Fruit fly (Drosophila melanogaster) whole organism, embryonic: Measurements from ENCODE around the gene CG12116.
A peak's percentile ranks its signal among the peaks of the same experiment; 100 is the strongest.

Experiments
- Blimp-1 ChIP-seq: fragments of 200-800 bp; sonication (Bioruptor generic); optimal IDR thresholded peaks from 3 replicates; lab custom pipeline; 2018; ENCODE audit warnings: missing biosample characterization, missing genetic modification characterization, mild to moderate bottlenecking, moderate library complexity, missing genetic modification reagents
- C15 ChIP-seq: fragments of 200-800 bp; sonication (Bioruptor generic); IDR thresholded peaks from 3 replicates; pipeline ENCODE4 v1.3.6; 2022; ENCODE audit warnings: missing biosample characterization, missing genetic modification characterization
- CG10209 ChIP-seq: fragments of 200-800 bp; sonication (Bioruptor generic); optimal IDR thresholded peaks from 3 replicates; lab custom pipeline; 2017; ENCODE audit warnings: missing biosample characterization, mild to moderate bottlenecking, missing genetic modification characterization, missing genetic modification reagents
- CG11504 ChIP-seq: fragments of 200-800 bp; sonication (Bioruptor generic); optimal IDR thresholded peaks from 3 replicates; lab custom pipeline; 2019; ENCODE audit warnings: missing biosample characterization, mild to moderate bottlenecking, missing genetic modification characterization, moderate library complexity
- CG11696 ChIP-seq: fragments of 200-800 bp; sonication (Bioruptor generic); IDR thresholded peaks from 2 replicates; pipeline ENCODE4 v1.3.6; 2022; ENCODE audit warnings: missing biosample characterization, missing genetic modification characterization
- CG12236 ChIP-seq: fragments of 200-800 bp; sonication (Bioruptor generic); optimal IDR thresholded peaks from 2 replicates; lab custom pipeline; 2016; ENCODE audit warnings: missing biosample characterization, missing genetic modification characterization
- CG14710 ChIP-seq: fragments of 200-800 bp; sonication (Bioruptor generic); optimal IDR thresholded peaks from 3 replicates; lab custom pipeline; 2019; ENCODE audit warnings: missing biosample characterization, mild to moderate bottlenecking, missing genetic modification characterization, moderate library complexity
- CG18262 ChIP-seq: fragments of 200-800 bp; optimal IDR thresholded peaks from 3 replicates; lab custom pipeline; 2019; ENCODE audit warnings: missing biosample characterization, mild to moderate bottlenecking, missing genetic modification characterization, moderate library complexity
- CG1832 ChIP-seq: fragments of 200-800 bp; sonication (Bioruptor generic); optimal IDR thresholded peaks from 2 replicates; lab custom pipeline; 2017; ENCODE audit warnings: missing biosample characterization, mild to moderate bottlenecking, missing genetic modification characterization, inconsistent platforms
- CG2678 ChIP-seq: fragments of 200-800 bp; sonication (Bioruptor generic); optimal IDR thresholded peaks from 3 replicates; lab custom pipeline; 2019; ENCODE audit warnings: missing biosample characterization, mild to moderate bottlenecking, missing genetic modification characterization, moderate library complexity
- CG3281 ChIP-seq: fragments of 200-800 bp; sonication (Bioruptor generic); optimal IDR thresholded peaks from 3 replicates; lab custom pipeline; 2017; ENCODE audit warnings: missing biosample characterization, mild to moderate bottlenecking, missing genetic modification characterization
- CG43689 ChIP-seq: fragments of 200-800 bp; sonication (Bioruptor generic); IDR thresholded peaks from 2 replicates; pipeline ENCODE4 v1.3.6; 2022; ENCODE audit warnings: missing biosample characterization, missing genetic modification characterization
- CG6254 ChIP-seq: fragments of 200-800 bp; sonication (Bioruptor generic); optimal IDR thresholded peaks from 3 replicates; lab custom pipeline; 2017; ENCODE audit warnings: mild to moderate bottlenecking, missing biosample characterization, missing genetic modification reagents, missing genetic modification characterization
- CG6765 ChIP-seq: fragments of 200-800 bp; sonication (Bioruptor generic); optimal IDR thresholded peaks from 3 replicates; lab custom pipeline; 2017; ENCODE audit warnings: missing biosample characterization, mild to moderate bottlenecking, missing genetic modification characterization
- CG7745 ChIP-seq: fragments of 200-800 bp; sonication (Bioruptor generic); optimal IDR thresholded peaks from 2 replicates; lab custom pipeline; 2018; ENCODE audit warnings: missing biosample characterization, mild to moderate bottlenecking, missing genetic modification characterization, moderate library complexity
- CG8924 ChIP-seq: fragments of 200-800 bp; optimal IDR thresholded peaks from 3 replicates; lab custom pipeline; 2019; ENCODE audit warnings: missing biosample characterization, mild to moderate bottlenecking, missing genetic modification characterization, moderate library complexity
- CG8944 ChIP-seq: fragments of 200-800 bp; sonication (Bioruptor generic); optimal IDR thresholded peaks from 3 replicates; lab custom pipeline; 2016; ENCODE audit warnings: missing biosample characterization, missing genetic modification characterization
- CkIIα-i1 ChIP-seq: fragments of 200-800 bp; sonication (Bioruptor generic); IDR thresholded peaks from 2 replicates; pipeline ENCODE4 v1.3.6; 2022; ENCODE audit warnings: missing biosample characterization, missing genetic modification characterization
- Dip3 ChIP-seq: fragments of 200-800 bp; sonication (Bioruptor generic); optimal IDR thresholded peaks from 3 replicates; lab custom pipeline; 2016; ENCODE audit warnings: missing biosample characterization, missing genetic modification characterization
- Ets65A ChIP-seq: fragments of 200-800 bp; sonication (Bioruptor generic); peaks from one replicate; lab custom pipeline; 2016; ENCODE audit warnings: missing biosample characterization, missing genetic modification characterization
- Fer2 ChIP-seq: fragments of 200-800 bp; sonication (Bioruptor generic); optimal IDR thresholded peaks from 2 replicates; lab custom pipeline; 2018; ENCODE audit warnings: missing biosample characterization, mild to moderate bottlenecking, missing genetic modification characterization, moderate library complexity
- Gsc ChIP-seq: fragments of 200-800 bp; sonication (Bioruptor generic); IDR thresholded peaks from 2 replicates; pipeline ENCODE4 v1.3.6; 2022; ENCODE audit warnings: missing biosample characterization, missing genetic modification characterization
- Hey ChIP-seq: fragments of 200-800 bp; sonication (Bioruptor generic); optimal IDR thresholded peaks from 3 replicates; lab custom pipeline; 2018; ENCODE audit warnings: missing biosample characterization, mild to moderate bottlenecking, missing genetic modification characterization
- HmgD ChIP-seq: fragments of 200-800 bp; sonication (Bioruptor generic); optimal IDR thresholded peaks from 3 replicates; lab custom pipeline; 2016; ENCODE audit warnings: missing biosample characterization, missing genetic modification characterization
- MBD-R2 ChIP-seq: fragments of 200-800 bp; sonication (Bioruptor generic); IDR thresholded peaks from 2 replicates; pipeline ENCODE4 v1.3.6; 2022; ENCODE audit warnings: missing biosample characterization, missing genetic modification characterization
- MTF-1 ChIP-seq: fragments of 200-800 bp; sonication (Bioruptor generic); optimal IDR thresholded peaks from 2 replicates; lab custom pipeline; 2018; ENCODE audit warnings: missing biosample characterization, mild to moderate bottlenecking, missing genetic modification characterization, borderline replicate concordance
- Meics ChIP-seq: fragments of 200-800 bp; sonication (Bioruptor generic); optimal IDR thresholded peaks from 2 replicates; lab custom pipeline; 2017; ENCODE audit warnings: missing biosample characterization, mild to moderate bottlenecking, missing genetic modification characterization
- Mrtf ChIP-seq: fragments of 200-800 bp; sonication (Bioruptor generic); IDR thresholded peaks from 3 replicates; pipeline ENCODE4 v1.3.6; 2022; ENCODE audit warnings: missing biosample characterization, missing genetic modification characterization
- Optix ChIP-seq: fragments of 200-800 bp; sonication (Bioruptor generic); IDR thresholded peaks from 3 replicates; pipeline ENCODE4 v1.3.6; 2022; ENCODE audit warnings: missing biosample characterization, missing genetic modification characterization
- Scr ChIP-seq: fragments of 200-800 bp; sonication (Bioruptor generic); IDR thresholded peaks from 2 replicates; pipeline ENCODE4 v1.3.6; 2022; ENCODE audit warnings: missing biosample characterization, missing genetic modification characterization; ENCODE audit not compliant: partially characterized antibody
- Side ChIP-seq: fragments of 200-800 bp; sonication (Bioruptor generic); optimal IDR thresholded peaks from 2 replicates; lab custom pipeline; 2016; ENCODE audit warnings: missing biosample characterization, missing genetic modification characterization
- Sry-β ChIP-seq: fragments of 200-800 bp; sonication (Bioruptor generic); optimal IDR thresholded peaks from 2 replicates; lab custom pipeline; 2018; ENCODE audit warnings: missing biosample characterization, mild to moderate bottlenecking, missing genetic modification characterization, moderate library complexity
- YL-1 ChIP-seq: fragments of 200-800 bp; sonication (Bioruptor generic); optimal IDR thresholded peaks from 3 replicates; lab custom pipeline; 2017; ENCODE audit warnings: missing biosample characterization, mild to moderate bottlenecking, missing genetic modification characterization
- bigmax ChIP-seq: fragments of 200-800 bp; sonication (Bioruptor generic); optimal IDR thresholded peaks from 2 replicates; lab custom pipeline; 2018; ENCODE audit warnings: missing biosample characterization, mild to moderate bottlenecking, missing genetic modification characterization
- chn ChIP-seq: fragments of 200-800 bp; sonication (Bioruptor generic); optimal IDR thresholded peaks from 2 replicates; lab custom pipeline; 2016; ENCODE audit warnings: missing biosample characterization, missing genetic modification characterization
- dmrt11E ChIP-seq: fragments of 200-800 bp; sonication (Bioruptor generic); optimal IDR thresholded peaks from 3 replicates; lab custom pipeline; 2018; ENCODE audit warnings: missing biosample characterization, mild to moderate bottlenecking, missing genetic modification characterization, moderate library complexity
- en ChIP-seq: fragments of 200-800 bp; sonication (Bioruptor generic); optimal IDR thresholded peaks from 2 replicates; lab custom pipeline; 2016; ENCODE audit warnings: missing biosample characterization, missing genetic modification characterization
- fd102C ChIP-seq: fragments of 200-800 bp; sonication (Bioruptor generic); optimal IDR thresholded peaks from 2 replicates; lab custom pipeline; 2018; ENCODE audit warnings: missing biosample characterization, mild to moderate bottlenecking, missing genetic modification characterization, moderate library complexity
- fru ChIP-seq: fragments of >200 bp; optimal IDR thresholded peaks from 2 replicates; lab custom pipeline; 2017
- gcm ChIP-seq: fragments of 200-800 bp; sonication (Bioruptor generic); optimal IDR thresholded peaks from 2 replicates; lab custom pipeline; 2019; ENCODE audit warnings: missing biosample characterization, mild to moderate bottlenecking, missing genetic modification characterization, moderate library complexity
- lov ChIP-seq, 2 experiments: fragments of 200-800 bp in 1 of 2; fragments of >200 bp in 1 of 2; sonication (Bioruptor generic) in 1 of 2; IDR thresholded peaks in 1 of 2; optimal IDR thresholded peaks in 1 of 2; 2 replicates in 1 of 2; 3 replicates in 1 of 2; pipeline versions ENCODE4 v1.3.6 to Lab custom; 2017 to 2022; ENCODE audit warnings: missing biosample characterization in 1 of 2, missing genetic modification characterization in 1 of 2
- luna ChIP-seq: fragments of 200-800 bp; sonication (Bioruptor generic); optimal IDR thresholded peaks from 2 replicates; lab custom pipeline; 2016; ENCODE audit warnings: missing biosample characterization, missing genetic modification characterization
- odd ChIP-seq: fragments of 200-800 bp; sonication (Bioruptor generic); optimal IDR thresholded peaks from 2 replicates; lab custom pipeline; 2017; ENCODE audit warnings: missing biosample characterization, mild to moderate bottlenecking, missing genetic modification characterization
- pros ChIP-seq: fragments of 200-800 bp; sonication (Bioruptor generic); optimal IDR thresholded peaks from 3 replicates; lab custom pipeline; 2019; ENCODE audit warnings: missing biosample characterization, mild to moderate bottlenecking, missing genetic modification characterization, moderate library complexity
- ro ChIP-seq: fragments of 200-800 bp; sonication (Bioruptor generic); IDR thresholded peaks from 2 replicates; pipeline ENCODE4 v1.3.6; 2022; ENCODE audit warnings: missing biosample characterization, missing genetic modification characterization
- seq ChIP-seq: fragments of 200-800 bp; sonication (Bioruptor generic); IDR thresholded peaks from 2 replicates; pipeline ENCODE4 v1.3.6; 2022; ENCODE audit warnings: missing biosample characterization, missing genetic modification characterization
- sim ChIP-seq: fragments of 200-800 bp; sonication (Bioruptor generic); IDR thresholded peaks from 2 replicates; pipeline ENCODE4 v1.3.6; 2022; ENCODE audit warnings: missing biosample characterization, missing genetic modification characterization
- tup ChIP-seq: fragments of 200-800 bp; sonication (Bioruptor generic); optimal IDR thresholded peaks from 2 replicates; lab custom pipeline; 2016; ENCODE audit warnings: missing biosample characterization, mild to moderate bottlenecking, missing genetic modification characterization, moderate library complexity
- vnd ChIP-seq: fragments of 200-800 bp; sonication (Bioruptor generic); IDR thresholded peaks from 3 replicates; pipeline ENCODE4 v1.3.6; 2022; ENCODE audit warnings: missing biosample characterization, missing genetic modification characterization; ENCODE audit not compliant: partially characterized antibody
- wor ChIP-seq: fragments of 200-800 bp; sonication (Bioruptor generic); IDR thresholded peaks from 2 replicates; pipeline ENCODE4 v1.3.6; 2022; ENCODE audit warnings: missing biosample characterization, missing genetic modification characterization

The CG12116 gene

DNA sequence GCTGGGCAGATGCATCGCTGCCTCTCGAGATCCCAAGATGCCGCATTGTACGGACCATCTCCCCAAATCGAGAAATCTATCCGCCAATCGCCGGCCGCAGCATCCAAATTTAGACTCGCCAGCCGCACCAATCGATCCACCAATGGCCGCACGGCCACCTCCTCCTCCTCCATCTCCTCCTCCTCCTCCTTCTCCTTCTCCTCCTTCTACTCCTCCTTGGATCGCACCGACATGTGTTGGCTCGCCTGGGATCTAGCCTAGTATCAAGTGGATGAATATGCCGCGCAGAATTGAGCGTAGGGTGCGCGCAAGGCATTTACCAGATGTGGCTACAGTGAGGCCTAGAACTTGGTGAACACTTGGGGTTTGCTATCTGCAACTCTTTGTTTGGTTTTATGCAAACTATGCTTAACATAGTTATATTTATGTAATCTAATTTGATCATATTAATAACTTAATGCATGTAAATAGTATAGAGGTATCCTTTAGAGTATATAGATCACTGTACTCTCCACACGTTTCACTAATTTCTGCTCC is 13.7 kb downstream of the CG12116 start, which contains the start of gene org-1 (continued):
- TF ChIP-seq CG3281: peak; percentile 88
- TF ChIP-seq tup (GFP tag; lab: Kevin White, UChicago): peak; percentile 81
- TF ChIP-seq CkIIα-i1: peak; percentile 76; the same call in 1 of the 2 replicates
- TF ChIP-seq CG6254 (GFP tag; lab: Kevin White, UChicago): peak; percentile 92
- TF ChIP-seq Blimp-1 (GFP tag; lab: Kevin White, UChicago): peak; percentile 94
- no peak for TF ChIP-seq Scr (GFP tag; lab: Robert Waterston, UW)
- TF ChIP-seq CG12236: peak; percentile 50
- peak; percentile 95 for TF ChIP-seq CG14710 (tag; lab: Kevin White, UChicago)
- peak; percentile 94 for TF ChIP-seq ro (GFP tag; lab: Robert Waterston, UW)
- peak; percentile 89 for TF ChIP-seq chn (GFP tag; lab: Kevin White, UChicago)
- peak; percentile 98 for TF ChIP-seq Mrtf (GFP tag; lab: Robert Waterston, UW)
- peak; percentile 93 for TF ChIP-seq gcm (GFP tag; lab: Kevin White, UChicago)
- peak; percentile 94 for TF ChIP-seq CG43689
- peak; percentile 95 for TF ChIP-seq wor
- TF ChIP-seq lov (optimal IDR thresholded peaks at IDR 0.05; lab: Kevin White, UChicago): no peak
- peak; percentile 99 for TF ChIP-seq lov (GFP tag; IDR thresholded peaks at IDR 0.05; lab: Robert Waterston, UW)
- TF ChIP-seq luna (GFP tag; lab: Kevin White, UChicago): peak; percentile 12
- TF ChIP-seq dmrt11E (tag; lab: Kevin White, UChicago): peak; percentile 98
- peak; percentile 93 for TF ChIP-seq CG11696 (GFP tag; lab: Robert Waterston, UW)
- peak; percentile 88 for TF ChIP-seq Meics (GFP tag; lab: Kevin White, UChicago)
- no peak for TF ChIP-seq fru (lab: Kevin White, UChicago)
- peak; percentile 82 for TF ChIP-seq fd102C
- TF ChIP-seq Gsc: peak; percentile 97
- TF ChIP-seq Sry-β: peak; percentile 70
- peak; percentile 94 for TF ChIP-seq CG8924 (tag; lab: Kevin White, UChicago)
- peak; percentile 89 for TF ChIP-seq MBD-R2
- no peak for TF ChIP-seq CG1832
- peak; percentile 26 for TF ChIP-seq HmgD (GFP tag; lab: Kevin White, UChicago)
- peak; percentile 96 for TF ChIP-seq CG18262 (tag; lab: Kevin White, UChicago)
- TF ChIP-seq en (GFP tag; lab: Kevin White, UChicago): peak; percentile 62
- TF ChIP-seq seq: peak; percentile 97
- TF ChIP-seq YL-1 (GFP tag; lab: Kevin White, UChicago): peak; percentile 77
- peak; percentile 83 for TF ChIP-seq CG7745 (tag; lab: Kevin White, UChicago)
- peak; percentile 98 for TF ChIP-seq Ets65A (GFP tag; lab: Kevin White, UChicago)
- TF ChIP-seq pros (GFP tag; lab: Kevin White, UChicago): peak; percentile 23
- TF ChIP-seq bigmax (GFP tag; lab: Kevin White, UChicago): peak; percentile 25
- peak; percentile 70 for TF ChIP-seq Dip3 (GFP tag; lab: Kevin White, UChicago)
- peak; percentile 95 for TF ChIP-seq C15 (GFP tag; lab: Robert Waterston, UW)
- peak; percentile 75 for TF ChIP-seq Hey (tag; lab: Kevin White, UChicago)
- TF ChIP-seq sim (GFP tag; lab: Robert Waterston, UW): peak; percentile 97
- peak; percentile 95 for TF ChIP-seq CG2678 (tag; lab: Kevin White, UChicago)
- peak; percentile 91 for TF ChIP-seq MTF-1 (GFP tag; lab: Kevin White, UChicago)
- peak; percentile 96 for TF ChIP-seq Optix (GFP tag; lab: Robert Waterston, UW)
- TF ChIP-seq odd (GFP tag; lab: Kevin White, UChicago): peak; percentile 80
- TF ChIP-seq vnd (GFP tag; lab: Robert Waterston, UW): no peak
- TF ChIP-seq CG10209: peak; percentile 93
- TF ChIP-seq Fer2 (tag; lab: Kevin White, UChicago): peak; percentile 89
- peak; percentile 94 for TF ChIP-seq CG11504 (tag; lab: Kevin White, UChicago)
- peak; percentile 73 for TF ChIP-seq CG6765 (GFP tag; lab: Kevin White, UChicago)
- TF ChIP-seq Side (GFP tag; lab: Kevin White, UChicago): peak; percentile 67
- peak; percentile 86 for TF ChIP-seq CG8944
